Worm (Caenorhabditis elegans) whole organism, L2 larva: ENCODE measurements around the gene D1014.4.

ENCODE experiments used
- F13H6.1 ChIP-seq: sonication (generic microtip); optimal IDR thresholded peaks from 2 replicates; lab custom pipeline; 2016; ENCODE audit warnings: missing genetic modification characterization, missing compliant biosample characterization
- R02D3.7 ChIP-seq: fragments of 150-350 bp; optimal IDR thresholded peaks from 2 replicates; lab custom pipeline; 2014; ENCODE audit warnings: missing biosample characterization, missing genetic modification characterization
- Y55F3AM.14 ChIP-seq: fragments of 200-800 bp; sonication (Bioruptor generic); optimal IDR thresholded peaks from 2 replicates; lab custom pipeline; 2018; ENCODE audit warnings: mild to moderate bottlenecking, missing genetic modification characterization, missing compliant biosample characterization
- aly-2 ChIP-seq: fragments of 150-350 bp; optimal IDR thresholded peaks from 2 replicates; lab custom pipeline; 2014; ENCODE audit warnings: missing biosample characterization, missing genetic modification characterization
- ama-1 ChIP-seq: fragments of 150-350 bp; optimal IDR thresholded peaks from 2 replicates; lab custom pipeline; 2018; ENCODE audit warnings: inconsistent platforms
- blmp-1 ChIP-seq: sonication (generic microtip); optimal IDR thresholded peaks from 2 replicates; lab custom pipeline; 2017; ENCODE audit warnings: missing genetic modification characterization, mild to moderate bottlenecking, missing compliant biosample characterization, antibody characterized with exemption, moderate library complexity; ENCODE audit not compliant: insufficient read depth
- ceh-16 ChIP-seq: fragments of 150-350 bp; optimal IDR thresholded peaks from 2 replicates; lab custom pipeline; 2014; ENCODE audit warnings: missing biosample characterization, missing genetic modification characterization
- ceh-82 ChIP-seq: fragments of 150-350 bp; optimal IDR thresholded peaks from 2 replicates; lab custom pipeline; 2014; ENCODE audit warnings: missing biosample characterization, missing genetic modification characterization
- crh-2 ChIP-seq: sonication (generic microtip); optimal IDR thresholded peaks from 2 replicates; lab custom pipeline; 2017; ENCODE audit warnings: missing biosample characterization, missing genetic modification characterization
- elt-1 ChIP-seq: fragments of 150-350 bp; optimal IDR thresholded peaks from 2 replicates; lab custom pipeline; 2014; ENCODE audit warnings: missing biosample characterization, missing genetic modification characterization
- lin-11 ChIP-seq: fragments of 150-350 bp; sonication (generic microtip); optimal IDR thresholded peaks from 2 replicates; lab custom pipeline; 2014; ENCODE audit warnings: missing biosample characterization, missing genetic modification characterization, inconsistent platforms, mixed read lengths
- lin-13 ChIP-seq: fragments of 150-350 bp; optimal IDR thresholded peaks from 2 replicates; lab custom pipeline; 2014; ENCODE audit warnings: missing biosample characterization, missing genetic modification reagents, missing genetic modification characterization
- lin-39 ChIP-seq: fragments of 150-350 bp; optimal IDR thresholded peaks from 2 replicates; lab custom pipeline; 2014; ENCODE audit warnings: missing biosample characterization, missing genetic modification reagents, missing genetic modification characterization
- lsy-2 ChIP-seq, 2 experiments: fragments of 150-350 bp in 1 of 2; sonication (generic microtip) in 1 of 2; optimal IDR thresholded peaks; 2 replicates each; lab custom pipeline; 2014 to 2017; ENCODE audit warnings: missing biosample characterization in 2 of 2, missing genetic modification characterization in 2 of 2
- mab-5 ChIP-seq: fragments of 150-350 bp; optimal IDR thresholded peaks from 2 replicates; lab custom pipeline; 2014; ENCODE audit warnings: missing biosample characterization, missing genetic modification characterization
- mdl-1 ChIP-seq, 2 experiments: fragments of 150-350 bp in 1 of 2; sonication (generic microtip) in 1 of 2; optimal IDR thresholded peaks; 2 replicates each; lab custom pipeline; 2017; ENCODE audit warnings: missing biosample characterization in 2 of 2, missing genetic modification characterization in 2 of 2
- nhr-10 ChIP-seq: sonication (generic microtip); optimal IDR thresholded peaks from 2 replicates; lab custom pipeline; 2017; ENCODE audit warnings: missing biosample characterization, missing genetic modification characterization
- nhr-11 ChIP-seq: fragments of 150-350 bp; optimal IDR thresholded peaks from 2 replicates; lab custom pipeline; 2014; ENCODE audit warnings: missing biosample characterization, missing genetic modification characterization
- nhr-12 ChIP-seq: fragments of 150-350 bp; optimal IDR thresholded peaks from 2 replicates; lab custom pipeline; 2014; ENCODE audit warnings: missing biosample characterization, missing genetic modification characterization
- nhr-129 ChIP-seq: fragments of 150-350 bp; optimal IDR thresholded peaks from 2 replicates; lab custom pipeline; 2014; ENCODE audit warnings: missing biosample characterization, missing genetic modification characterization
- nhr-23 ChIP-seq: fragments of 150-350 bp; optimal IDR thresholded peaks from 2 replicates; lab custom pipeline; 2014; ENCODE audit warnings: missing biosample characterization, missing genetic modification reagents, missing genetic modification characterization
- nhr-237 ChIP-seq: fragments of 150-350 bp; optimal IDR thresholded peaks from 2 replicates; lab custom pipeline; 2014; ENCODE audit warnings: missing biosample characterization, missing genetic modification characterization
- nhr-25 ChIP-seq: fragments of 150-350 bp; sonication (generic microtip); optimal IDR thresholded peaks from 3 replicates; lab custom pipeline; 2014; ENCODE audit warnings: missing biosample characterization, missing genetic modification characterization
- nhr-6 ChIP-seq: fragments of 150-350 bp; optimal IDR thresholded peaks from 2 replicates; lab custom pipeline; 2014; ENCODE audit warnings: missing biosample characterization, missing genetic modification characterization
- nhr-77 ChIP-seq: fragments of 150-350 bp; optimal IDR thresholded peaks from 2 replicates; lab custom pipeline; 2014; ENCODE audit warnings: missing biosample characterization, missing genetic modification characterization
- sma-9 ChIP-seq, 2 experiments: fragments of 150-350 bp in 1 of 2; sonication (generic microtip) in 1 of 2; optimal IDR thresholded peaks; 2 replicates each; lab custom pipeline; 2014 to 2016; ENCODE audit warnings: missing genetic modification characterization in 2 of 2, mild to moderate bottlenecking in 1 of 2, missing biosample characterization in 1 of 2, missing compliant biosample characterization in 1 of 2, missing genetic modification reagents in 1 of 2, moderate library complexity in 1 of 2
- snpc-4 ChIP-seq: fragments of 150-350 bp; optimal IDR thresholded peaks from 2 replicates; lab custom pipeline; 2014; ENCODE audit warnings: missing biosample characterization, missing genetic modification characterization
- unc-39 ChIP-seq: fragments of 150-350 bp; optimal IDR thresholded peaks from 2 replicates; lab custom pipeline; 2014; ENCODE audit warnings: missing biosample characterization, missing genetic modification characterization
- unc-55 ChIP-seq: fragments of 150-350 bp; sonication (generic microtip); optimal IDR thresholded peaks from 3 replicates; lab custom pipeline; 2014; ENCODE audit warnings: missing biosample characterization, missing genetic modification reagents, missing genetic modification characterization
- zag-1 ChIP-seq: fragments of 150-350 bp; optimal IDR thresholded peaks from 2 replicates; lab custom pipeline; 2014; ENCODE audit warnings: missing biosample characterization, missing genetic modification characterization
- ztf-4 ChIP-seq: fragments of 150-350 bp; optimal IDR thresholded peaks from 2 replicates; lab custom pipeline; 2014; ENCODE audit warnings: missing biosample characterization, missing genetic modification characterization

The D1014.4 gene

ce11 chrV:8102960-8103359 is 30.1 kb upstream of the D1014.4 start, which contains the start of gene str-90:
Gene str-90, plus strand, starts transcription at chrV:8103260.
- TF ChIP-seq crh-2 (tag; lab: Kevin White, UChicago) (no peak), elt-1 (tag; lab: Kevin White, UChicago) (no peak), unc-55 (GFP tag; lab: Kevin White, UChicago) (no peak), Y55F3AM.14 (no peak), lin-11 (tag; lab: Kevin White, UChicago) (no peak)

ce11 chrV:8104473-8104872 is 28.6 kb upstream of the D1014.4 start, which contains the start of gene srlf-16:
Gene srlf-16, plus strand, starts transcription at chrV:8104773.
- no peak for TF ChIP-seq blmp-1
- no peak for TF ChIP-seq snpc-4 (tag; lab: Kevin White, UChicago)
- TF ChIP-seq R02D3.7 = no peak
- TF ChIP-seq nhr-11 (tag; lab: Kevin White, UChicago) = no peak
- TF ChIP-seq elt-1 (tag; lab: Kevin White, UChicago) = no peak
- no peak for TF ChIP-seq mab-5 (tag; lab: Kevin White, UChicago)
- no peak for TF ChIP-seq aly-2 (tag; lab: Kevin White, UChicago)
- TF ChIP-seq lin-13 (GFP tag; lab: Kevin White, UChicago) = no peak
- no peak for TF ChIP-seq lin-39 (tag; lab: Kevin White, UChicago)
- TF ChIP-seq nhr-129 (tag; lab: Kevin White, UChicago) = no peak
- TF ChIP-seq mdl-1 (tag; optimal IDR thresholded peaks at IDR 0.05; lab: Kevin White, UChicago) = no peak
- TF ChIP-seq ama-1 (lab: Kevin White, UChicago) = no peak
- TF ChIP-seq ceh-82 (tag; lab: Kevin White, UChicago) = no peak
- no peak for TF ChIP-seq unc-55 (GFP tag; lab: Kevin White, UChicago)
- no peak for TF ChIP-seq F13H6.1 (tag; lab: Kevin White, UChicago)
- no peak for TF ChIP-seq Y55F3AM.14
- TF ChIP-seq zag-1 (tag; lab: Kevin White, UChicago) = no peak
- TF ChIP-seq nhr-23 = no peak
- no peak for TF ChIP-seq nhr-25 (tag; lab: Kevin White, UChicago)
- no peak for TF ChIP-seq unc-39

- TF ChIP-seq nhr-237 (no peak), nhr-23 (no peak), nhr-12 (tag; lab: Kevin White, UChicago) (no peak)
Observed at ce11 chrV:8108670-8109069, 24.4 kb upstream of the D1014.4 start, which contains the start of gene myo-5. Gene myo-5, plus strand, starts transcription at chrV:8108970.

- TF ChIP-seq mab-5 (tag; lab: Kevin White, UChicago) = no peak
- no peak for TF ChIP-seq nhr-77
- peak; percentile 11 for TF ChIP-seq F13H6.1 (tag; lab: Kevin White, UChicago)
- no peak for TF ChIP-seq nhr-10 (tag; lab: Kevin White, UChicago)
- no peak for TF ChIP-seq R02D3.7
- no peak for TF ChIP-seq unc-39
- TF ChIP-seq Y55F3AM.14 = no peak
- TF ChIP-seq nhr-11 (tag; lab: Kevin White, UChicago) = no peak
Observed at ce11 chrV:8110816-8111215, 22.2 kb upstream of the D1014.4 start.

ce11 chrV:8114542-8114941 is 18.5 kb upstream of the D1014.4 start:
- TF ChIP-seq R02D3.7 = no peak

ce11 chrV:8117964-8118363 is 15.1 kb upstream of the D1014.4 start, which contains the start of gene D1014.7:
Gene D1014.7, plus strand, starts transcription at chrV:8118264.
- TF ChIP-seq nhr-12 (tag; lab: Kevin White, UChicago) (no peak), mdl-1 (tag; optimal IDR thresholded peaks at IDR 0.05; lab: Kevin White, UChicago) (no peak), ceh-16 (no peak), sma-9 (GFP tag; optimal IDR thresholded peaks at IDR 0.05; lab: Kevin White, UChicago) (no peak), sma-9 (tag; optimal IDR thresholded peaks at IDR 0.05; lab: Kevin White, UChicago) (no peak), ceh-82 (tag; lab: Kevin White, UChicago) (no peak), nhr-25 (tag; lab: Kevin White, UChicago) (no peak), nhr-6 (tag; lab: Kevin White, UChicago) (no peak), ztf-4 (tag; lab: Kevin White, UChicago) (no peak), nhr-129 (tag; lab: Kevin White, UChicago) (no peak), aly-2 (tag; lab: Kevin White, UChicago) (no peak), lin-11 (tag; lab: Kevin White, UChicago) (no peak), crh-2 (tag; lab: Kevin White, UChicago) (no peak), lsy-2 (tag; optimal IDR thresholded peaks at IDR 0.05; lab: Kevin White, UChicago) (no peak), snpc-4 (tag; lab: Kevin White, UChicago) (no peak), nhr-10 (tag; lab: Kevin White, UChicago) (no peak), nhr-237 (no peak), mab-5 (tag; lab: Kevin White, UChicago) (no peak), lin-39 (tag; lab: Kevin White, UChicago) (no peak)
- TF ChIP-seq, all 48 proteins: peak for 0
